Worm (Caenorhabditis elegans): ENCODE results near the gene sth-1.

sth-1 gene

ce11 chrV:8051851-8052250 lies at the start of gene sth-1:
TSS of gene sth-1 (plus strand) at chrV:8052151.
- TF ChIP-seq tab-1 (GFP tag; IDR thresholded peaks at IDR 0.05) (no peak), ztf-23 (GFP tag; IDR thresholded peaks at IDR 0.05) (no peak), med-1 (GFP tag; optimal IDR thresholded peaks at IDR 0.05; ENCODE audit: insufficient read depth) (no peak), T22C8.4 (GFP tag; IDR thresholded peaks at IDR 0.05) (no peak), ref-1 (GFP tag; conservative IDR thresholded peaks at IDR 0.05) (no peak), ztf-29 (GFP tag; IDR thresholded peaks at IDR 0.05) (no peak), cog-1 (tag; optimal IDR thresholded peaks at IDR 0.05) (no peak), klf-2 (GFP tag; conservative IDR thresholded peaks at IDR 0.05) (no peak), flt-1 (GFP tag; IDR thresholded peaks at IDR 0.05) (no peak)

ce11 chrV:8005000-8005399 lies 47.0 kb upstream of the sth-1 start, which contains the start of gene Y97E10AR.8:
TSS of gene Y97E10AR.8 (plus strand) at chrV:8005300.
- TF ChIP-seq T22C8.4 (GFP tag; IDR thresholded peaks at IDR 0.05) (no peak), tab-1 (GFP tag; IDR thresholded peaks at IDR 0.05) (no peak)

- TF ChIP-seq flt-1 (GFP tag; IDR thresholded peaks at IDR 0.05) (no peak), ztf-29 (GFP tag; IDR thresholded peaks at IDR 0.05) (no peak), klf-2 (GFP tag; conservative IDR thresholded peaks at IDR 0.05) (no peak), ztf-23 (GFP tag; IDR thresholded peaks at IDR 0.05) (no peak), cog-1 (tag; optimal IDR thresholded peaks at IDR 0.05) (no peak), ref-1 (GFP tag; conservative IDR thresholded peaks at IDR 0.05) (no peak), tab-1 (GFP tag; IDR thresholded peaks at IDR 0.05) (no peak), T22C8.4 (GFP tag; IDR thresholded peaks at IDR 0.05) (no peak), med-1 (GFP tag; optimal IDR thresholded peaks at IDR 0.05; ENCODE audit: insufficient read depth) (no peak)
Observed at ce11 chrV:8007460-8008292, 44.3 kb upstream of the sth-1 start, which contains the start of gene Y97E10AR.3. TSS of gene Y97E10AR.3 (minus strand) at chrV:8007510.

- no peak for TF ChIP-seq ztf-29 (GFP tag; IDR thresholded peaks at IDR 0.05)
- TF ChIP-seq tab-1 (GFP tag; IDR thresholded peaks at IDR 0.05) = no peak
- no peak for TF ChIP-seq med-1 (GFP tag; optimal IDR thresholded peaks at IDR 0.05; ENCODE audit: insufficient read depth)
- TF ChIP-seq ref-1 (GFP tag; conservative IDR thresholded peaks at IDR 0.05) = no peak
- no peak for TF ChIP-seq flt-1 (GFP tag; IDR thresholded peaks at IDR 0.05)
- no peak for TF ChIP-seq T22C8.4 (GFP tag; IDR thresholded peaks at IDR 0.05)
- TF ChIP-seq klf-2 (GFP tag; conservative IDR thresholded peaks at IDR 0.05) = no peak
Observed at ce11 chrV:8010103-8010502, 41.8 kb upstream of the sth-1 start, which contains the start of gene Y97E10AR.4. TSS of gene Y97E10AR.4 (minus strand) at chrV:8010233.

- no peak for TF ChIP-seq ztf-29 (GFP tag; IDR thresholded peaks at IDR 0.05)
- no peak for TF ChIP-seq med-1 (GFP tag; optimal IDR thresholded peaks at IDR 0.05; ENCODE audit: insufficient read depth)
- no peak for TF ChIP-seq ref-1 (GFP tag; conservative IDR thresholded peaks at IDR 0.05)
- TF ChIP-seq ztf-23 (GFP tag; IDR thresholded peaks at IDR 0.05) = no peak
Observed at ce11 chrV:8010846-8011245, 41.1 kb upstream of the sth-1 start, which contains the start of gene lmtr-2. TSS of gene lmtr-2 (minus strand) at chrV:8011106.

- TF ChIP-seq T22C8.4 (GFP tag; IDR thresholded peaks at IDR 0.05) (no peak), ztf-29 (GFP tag; IDR thresholded peaks at IDR 0.05) (no peak), ztf-23 (GFP tag; IDR thresholded peaks at IDR 0.05) (no peak), med-1 (GFP tag; optimal IDR thresholded peaks at IDR 0.05; ENCODE audit: insufficient read depth) (no peak), cog-1 (tag; optimal IDR thresholded peaks at IDR 0.05) (no peak), tab-1 (GFP tag; IDR thresholded peaks at IDR 0.05) (no peak)
Observed at ce11 chrV:8012032-8012431, 39.9 kb upstream of the sth-1 start, which contains the start of gene rpb-9. TSS of gene rpb-9 (minus strand) at chrV:8012345.

ce11 chrV:8013901-8014388 lies 38.0 kb upstream of the sth-1 start, which contains the start of gene Y97E10AR.6:
TSS of gene Y97E10AR.6 (minus strand) at chrV:8013951.
- TF ChIP-seq ztf-23 (GFP tag; IDR thresholded peaks at IDR 0.05) (no peak), med-1 (GFP tag; optimal IDR thresholded peaks at IDR 0.05; ENCODE audit: insufficient read depth) (no peak), tab-1 (GFP tag; IDR thresholded peaks at IDR 0.05) (no peak), klf-2 (GFP tag; conservative IDR thresholded peaks at IDR 0.05) (no peak), T22C8.4 (GFP tag; IDR thresholded peaks at IDR 0.05) (no peak), cog-1 (tag; optimal IDR thresholded peaks at IDR 0.05) (no peak)

- TF ChIP-seq tab-1 (GFP tag; IDR thresholded peaks at IDR 0.05) (no peak), cog-1 (tag; optimal IDR thresholded peaks at IDR 0.05) (no peak), med-1 (GFP tag; optimal IDR thresholded peaks at IDR 0.05; ENCODE audit: insufficient read depth) (no peak), ztf-23 (GFP tag; IDR thresholded peaks at IDR 0.05) (no peak), ref-1 (GFP tag; conservative IDR thresholded peaks at IDR 0.05) (no peak), T22C8.4 (GFP tag; IDR thresholded peaks at IDR 0.05) (no peak), klf-2 (GFP tag; conservative IDR thresholded peaks at IDR 0.05) (no peak), flt-1 (GFP tag; IDR thresholded peaks at IDR 0.05) (no peak), ztf-29 (GFP tag; IDR thresholded peaks at IDR 0.05) (no peak)
Observed at ce11 chrV:8016928-8017327, 35.0 kb upstream of the sth-1 start, which contains the start of gene sptl-2. TSS of gene sptl-2 (plus strand) at chrV:8017207.

- TF ChIP-seq klf-2 (GFP tag; conservative IDR thresholded peaks at IDR 0.05) (no peak), cog-1 (tag; optimal IDR thresholded peaks at IDR 0.05) (no peak), med-1 (GFP tag; optimal IDR thresholded peaks at IDR 0.05; ENCODE audit: insufficient read depth) (no peak), flt-1 (GFP tag; IDR thresholded peaks at IDR 0.05) (no peak)
Observed at ce11 chrV:8017924-8018323, 34.0 kb upstream of the sth-1 start.

- no peak for TF ChIP-seq med-1 (GFP tag; optimal IDR thresholded peaks at IDR 0.05; ENCODE audit: insufficient read depth)
- TF ChIP-seq ref-1 (GFP tag; conservative IDR thresholded peaks at IDR 0.05) = no peak
- TF ChIP-seq klf-2 (GFP tag; conservative IDR thresholded peaks at IDR 0.05) = no peak
- no peak for TF ChIP-seq ztf-23 (GFP tag; IDR thresholded peaks at IDR 0.05)
- no peak for TF ChIP-seq flt-1 (GFP tag; IDR thresholded peaks at IDR 0.05)
- TF ChIP-seq tab-1 (GFP tag; IDR thresholded peaks at IDR 0.05) = no peak
- no peak for TF ChIP-seq ztf-29 (GFP tag; IDR thresholded peaks at IDR 0.05)
- no peak for TF ChIP-seq T22C8.4 (GFP tag; IDR thresholded peaks at IDR 0.05)
- TF ChIP-seq cog-1 (tag; optimal IDR thresholded peaks at IDR 0.05) = no peak
Observed at ce11 chrV:8018919-8019318, 33.0 kb upstream of the sth-1 start.
